Worm (Caenorhabditis elegans) whole organism, L1 larva: ENCODE data around the gene Y61B8A.6.

ENCODE experiments used
- dpl-1 ChIP-seq, 3 experiments: fragments of 150-350 bp in 2 of 3; sonication (generic microtip) in 1 of 3; optimal IDR thresholded peaks; 2 replicates each; lab custom pipeline; 2014 to 2017; ENCODE audit warnings: missing biosample characterization in 3 of 3, missing genetic modification characterization in 3 of 3, missing genetic modification reagents in 3 of 3
- sox-4 ChIP-seq: sonication (generic microtip); optimal IDR thresholded peaks from 2 replicates; lab custom pipeline; 2016; ENCODE audit warnings: missing genetic modification characterization, missing compliant biosample characterization
- unc-62 ChIP-seq: fragments of 150-350 bp; optimal IDR thresholded peaks from 2 replicates; lab custom pipeline; 2014; ENCODE audit warnings: missing biosample characterization, missing genetic modification reagents, missing genetic modification characterization

DNA sequence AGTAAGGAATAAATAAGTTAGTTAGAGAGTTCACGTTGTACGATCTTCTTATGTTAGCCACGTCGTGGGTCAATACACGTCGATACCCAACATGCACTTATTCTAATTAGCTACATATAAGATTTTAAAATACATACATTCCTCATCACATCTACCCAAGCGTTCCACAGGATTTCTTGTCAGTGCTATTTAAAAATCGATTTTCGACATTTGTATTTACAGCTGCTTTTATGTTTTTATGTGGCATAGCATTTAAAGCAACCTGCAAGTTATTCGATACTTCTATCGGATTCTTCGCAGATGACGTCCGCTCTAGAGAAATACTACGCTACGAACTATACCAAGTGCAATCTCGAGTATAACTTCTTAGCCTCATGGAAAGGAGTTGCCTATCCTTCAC is 3.7 kb downstream of the Y61B8A.6 start, which contains the start of gene srh-115:
- no peak for TF ChIP-seq sox-4 (tag; lab: Kevin White, UChicago)
- no peak for TF ChIP-seq dpl-1 (GFP tag; optimal IDR thresholded peaks at IDR 0.05; lab: Kevin White, UChicago)
- no peak for TF ChIP-seq unc-62 (GFP tag; lab: Kevin White, UChicago)
